Worm (Caenorhabditis elegans) whole organism, L1 larva: ENCODE results near the gene srd-10.
"Not testable (repeated sequence)": the region's sequence is repeated elsewhere in the genome, so short reads cannot be mapped to it uniquely, and the experiment has no call there.

Source experiments
- F16B12.6 ChIP-seq: fragments of 150-350 bp; optimal IDR thresholded peaks from 2 replicates; lab custom pipeline; 2014; ENCODE audit warnings: missing biosample characterization, missing genetic modification characterization
- Y116A8C.19 ChIP-seq: sonication (generic microtip); optimal IDR thresholded peaks from 2 replicates; lab custom pipeline; 2016; ENCODE audit warnings: missing compliant biosample characterization, missing genetic modification characterization, borderline replicate concordance
- ama-1 ChIP-seq: fragments of 150-350 bp; optimal IDR thresholded peaks from 2 replicates; lab custom pipeline; 2014
- ceh-63 ChIP-seq: fragments of 200-800 bp; sonication (Bioruptor generic); optimal IDR thresholded peaks from 2 replicates; lab custom pipeline; 2018; ENCODE audit warnings: mild to moderate bottlenecking, missing genetic modification characterization, missing compliant biosample characterization
- ceh-8 ChIP-seq: fragments of 200-800 bp; sonication (Bioruptor generic); optimal IDR thresholded peaks from 2 replicates; lab custom pipeline; 2018; ENCODE audit warnings: mild to moderate bottlenecking, missing genetic modification characterization, moderate library complexity, missing compliant biosample characterization
- ceh-88 ChIP-seq: fragments of 200-800 bp; sonication (Bioruptor generic); IDR thresholded peaks from 2 replicates; pipeline ENCODE4 v1.3.6; 2022; ENCODE audit warnings: missing genetic modification characterization, missing compliant biosample characterization
- dsc-1 ChIP-seq: sonication (generic microtip); optimal IDR thresholded peaks from 2 replicates; lab custom pipeline; 2016; ENCODE audit warnings: mild to moderate bottlenecking, missing genetic modification characterization, missing compliant biosample characterization
- efl-3 ChIP-seq: fragments of 200-800 bp; sonication (Bioruptor generic); optimal IDR thresholded peaks from 2 replicates; lab custom pipeline; 2018; ENCODE audit warnings: mild to moderate bottlenecking, missing genetic modification characterization, missing compliant biosample characterization
- egl-27 ChIP-seq, 2 experiments: fragments of 150-350 bp in 1 of 2; sonication (generic microtip); optimal IDR thresholded peaks; 3 replicates each; lab custom pipeline; 2017 to 2018; ENCODE audit warnings: missing biosample characterization in 2 of 2, missing genetic modification characterization in 2 of 2, missing genetic modification reagents in 2 of 2
- ets-5 ChIP-seq: fragments of 200-800 bp; sonication (Bioruptor generic); IDR thresholded peaks from 2 replicates; pipeline ENCODE4 v1.3.6; 2022; ENCODE audit warnings: missing genetic modification characterization, missing compliant biosample characterization
- irx-1 ChIP-seq: sonication (generic microtip); optimal IDR thresholded peaks from 2 replicates; lab custom pipeline; 2016; ENCODE audit warnings: missing genetic modification characterization, missing compliant biosample characterization
- jun-1 ChIP-seq: fragments of 150-350 bp; optimal IDR thresholded peaks from 2 replicates; lab custom pipeline; 2014; ENCODE audit warnings: missing biosample characterization, missing genetic modification reagents, missing genetic modification characterization
- lin-35 ChIP-seq, 2 experiments: fragments of 150-350 bp; optimal IDR thresholded peaks; 2 replicates each; lab custom pipeline; 2014; ENCODE audit warnings: missing biosample characterization in 2 of 2, missing genetic modification characterization in 2 of 2, missing genetic modification reagents in 2 of 2
- lin-39 ChIP-seq: fragments of 150-350 bp; optimal IDR thresholded peaks from 2 replicates; lab custom pipeline; 2014; ENCODE audit warnings: missing biosample characterization, missing genetic modification reagents, missing genetic modification characterization
- lir-3 ChIP-seq: sonication (generic microtip); optimal IDR thresholded peaks from 2 replicates; lab custom pipeline; 2016; ENCODE audit warnings: mild to moderate bottlenecking, missing genetic modification characterization, moderate library complexity, missing compliant biosample characterization; ENCODE audit not compliant: poor library complexity
- mab-9 ChIP-seq: fragments of 200-800 bp; sonication (Bioruptor generic); IDR thresholded peaks from 2 replicates; pipeline ENCODE4 v1.3.6; 2022; ENCODE audit warnings: missing genetic modification reagents, missing genetic modification characterization, missing compliant biosample characterization
- mep-1 ChIP-seq: fragments of 150-350 bp; optimal IDR thresholded peaks from 2 replicates; lab custom pipeline; 2014; ENCODE audit warnings: missing biosample characterization, missing genetic modification characterization
- nhr-12 ChIP-seq: sonication (generic microtip); optimal IDR thresholded peaks from 2 replicates; lab custom pipeline; 2017; ENCODE audit warnings: missing biosample characterization, missing genetic modification characterization
- nhr-19 ChIP-seq: fragments of 200-800 bp; sonication (Bioruptor generic); conservative IDR thresholded peaks from 2 replicates; pipeline ENCODE4 v1.3.6; 2022; ENCODE audit warnings: missing genetic modification characterization, missing compliant biosample characterization
- nhr-237 ChIP-seq: fragments of 150-350 bp; optimal IDR thresholded peaks from 2 replicates; lab custom pipeline; 2014; ENCODE audit warnings: missing biosample characterization, missing genetic modification characterization
- nhr-28 ChIP-seq: fragments of 150-350 bp; optimal IDR thresholded peaks from 2 replicates; lab custom pipeline; 2014; ENCODE audit warnings: missing biosample characterization, missing genetic modification characterization
- nhr-76 ChIP-seq: sonication (generic microtip); optimal IDR thresholded peaks from 2 replicates; lab custom pipeline; 2017; ENCODE audit warnings: missing biosample characterization, missing genetic modification characterization
- nhr-77 ChIP-seq: fragments of 150-350 bp; optimal IDR thresholded peaks from 2 replicates; lab custom pipeline; 2014; ENCODE audit warnings: missing biosample characterization, missing genetic modification characterization
- nhr-84 ChIP-seq: sonication (generic microtip); optimal IDR thresholded peaks from 2 replicates; lab custom pipeline; 2017; ENCODE audit warnings: missing biosample characterization, missing genetic modification characterization
- nhr-85 ChIP-seq: sonication (generic microtip); peaks from one replicate; lab custom pipeline; 2016; ENCODE audit warnings: missing genetic modification characterization, inconsistent platforms, missing compliant biosample characterization
- nhr-90 ChIP-seq: sonication (generic microtip); optimal IDR thresholded peaks from 2 replicates; lab custom pipeline; 2016; ENCODE audit warnings: mild to moderate bottlenecking, missing genetic modification characterization, missing compliant biosample characterization; ENCODE audit not compliant: poor library complexity
- rnt-1 ChIP-seq: sonication (generic microtip); optimal IDR thresholded peaks from 2 replicates; lab custom pipeline; 2016; ENCODE audit warnings: mild to moderate bottlenecking, missing genetic modification characterization, moderate library complexity, missing compliant biosample characterization
- snpc-4 ChIP-seq: fragments of 150-350 bp; optimal IDR thresholded peaks from 2 replicates; lab custom pipeline; 2014; ENCODE audit warnings: missing biosample characterization, missing genetic modification characterization
- snu-23 ChIP-seq: sonication (generic microtip); optimal IDR thresholded peaks from 2 replicates; lab custom pipeline; 2016; ENCODE audit warnings: missing genetic modification characterization, missing compliant biosample characterization
- sptf-1 ChIP-seq: fragments of 150-350 bp; optimal IDR thresholded peaks from 2 replicates; lab custom pipeline; 2014; ENCODE audit warnings: missing biosample characterization, missing genetic modification characterization
- sup-37 ChIP-seq: fragments of 200-800 bp; sonication (Bioruptor generic); optimal IDR thresholded peaks from 2 replicates; lab custom pipeline; 2018; ENCODE audit warnings: mild to moderate bottlenecking, missing genetic modification characterization, missing compliant biosample characterization
- tbx-2 ChIP-seq: sonication (generic microtip); optimal IDR thresholded peaks from 2 replicates; lab custom pipeline; 2016; ENCODE audit warnings: missing genetic modification characterization, missing compliant biosample characterization
- unc-62 ChIP-seq: fragments of 150-350 bp; optimal IDR thresholded peaks from 2 replicates; lab custom pipeline; 2014; ENCODE audit warnings: missing biosample characterization, missing genetic modification reagents, missing genetic modification characterization
- ztf-4 ChIP-seq: fragments of 150-350 bp; optimal IDR thresholded peaks from 2 replicates; lab custom pipeline; 2014; ENCODE audit warnings: missing biosample characterization, missing genetic modification characterization

Gene srd-10

DNA sequence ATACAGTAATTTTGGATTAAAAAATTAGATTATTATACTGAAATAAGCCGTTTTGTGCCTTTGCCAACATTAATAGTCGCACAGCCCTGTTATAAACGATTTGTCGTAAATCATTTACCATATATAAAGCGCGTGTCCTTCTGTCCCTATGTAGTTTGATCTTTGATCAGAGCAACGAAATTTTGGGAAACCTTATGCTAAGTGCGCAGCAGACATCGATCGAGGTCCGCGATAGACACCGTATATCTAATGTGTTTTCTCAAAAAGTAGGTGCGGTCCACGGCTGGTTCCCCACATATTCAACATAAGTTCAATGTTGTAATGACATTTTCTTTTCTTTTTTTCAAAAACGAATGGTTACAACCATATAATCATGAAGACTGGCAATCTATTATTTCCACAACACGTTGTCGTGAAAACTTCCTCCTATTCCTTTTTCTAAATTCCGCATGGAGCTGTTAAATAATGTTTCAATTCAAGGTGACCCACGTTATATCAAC is 13.8 kb downstream of the srd-10 start, which contains the start of gene sru-9:
Gene sru-9, plus strand, starts transcription at position 450 of the 500 bp plus-strand sequence.
- TF ChIP-seq ceh-63 (GFP tag; lab: Kevin White, UChicago); lin-39 (tag; lab: Kevin White, UChicago); efl-3 (GFP tag; lab: Kevin White, UChicago): not testable (repeated sequence)

DNA sequence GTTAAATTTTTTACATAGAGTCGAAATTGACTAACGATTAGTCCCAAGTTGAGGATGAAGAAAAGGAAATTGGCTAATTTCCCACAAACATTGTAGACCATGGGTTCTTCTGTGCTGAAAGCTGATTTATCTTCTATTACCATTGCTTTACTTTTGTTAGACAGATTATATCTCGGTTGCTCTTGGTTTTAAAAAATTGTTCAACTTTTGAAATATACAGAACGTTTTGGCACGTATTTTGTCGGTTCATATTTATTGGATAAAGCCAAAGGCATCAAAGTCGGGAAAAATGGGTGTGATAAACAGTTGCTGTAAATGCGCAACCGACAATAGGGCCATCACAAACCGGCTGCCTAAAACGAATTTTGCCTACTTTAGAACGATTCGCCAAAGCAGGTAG is 16.8 kb downstream of the srd-10 start, which contains the start of gene tsp-5:
Gene tsp-5, minus strand, starts transcription at position 101 of the 400 bp plus-strand sequence.
- no peak for TF ChIP-seq nhr-237
- TF ChIP-seq lir-3, result no peak
- no peak for TF ChIP-seq egl-27 (tag; optimal IDR thresholded peaks at IDR 0.05; lab: Kevin White, UChicago)
- TF ChIP-seq tbx-2 (tag; lab: Kevin White, UChicago), result no peak
- TF ChIP-seq jun-1 (tag; lab: Kevin White, UChicago), result no peak
- TF ChIP-seq lin-35 (GFP tag; optimal IDR thresholded peaks at IDR 0.05; lab: Kevin White, UChicago), result no peak
- TF ChIP-seq, all 84 proteins: peak for 0

DNA sequence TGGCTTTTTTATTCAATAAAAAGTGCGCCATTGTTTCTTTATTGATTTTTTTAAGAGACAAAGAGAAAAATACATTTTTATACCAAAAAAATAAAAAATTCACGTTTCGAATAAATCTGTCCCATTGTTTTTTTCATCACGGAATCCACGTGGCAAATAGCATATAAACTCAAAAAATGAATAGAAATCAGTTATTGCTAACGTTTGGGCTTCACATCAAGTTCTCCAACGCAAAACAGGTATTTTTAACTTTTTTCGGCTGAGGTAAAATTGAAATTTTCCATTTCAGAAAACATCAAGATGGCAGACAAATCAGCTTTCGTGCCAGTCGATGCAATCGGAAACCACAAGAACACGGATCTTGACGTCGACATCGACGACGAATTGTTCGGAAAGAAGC is 18.5 kb downstream of the srd-10 start, which contains the start of gene Y45F10B.3:
Gene Y45F10B.3, plus strand, starts transcription at position 301 of the 400 bp plus-strand sequence.
- TF ChIP-seq ceh-8 (GFP tag; lab: Kevin White, UChicago), result no peak
- no peak for TF ChIP-seq egl-27 (tag; optimal IDR thresholded peaks at IDR 0.05; lab: Kevin White, UChicago)
- TF ChIP-seq nhr-12 (tag; lab: Kevin White, UChicago), result no peak
- no peak for TF ChIP-seq nhr-28
- TF ChIP-seq ceh-88 (GFP tag; lab: Robert Waterston, UW), result no peak
- TF ChIP-seq ztf-4 (tag; lab: Kevin White, UChicago), result no peak
- TF ChIP-seq sptf-1, result no peak
- TF ChIP-seq ama-1 (lab: Kevin White, UChicago), result no peak
- TF ChIP-seq mep-1 (tag; lab: Kevin White, UChicago), result no peak
- no peak for TF ChIP-seq snu-23 (GFP tag; lab: Kevin White, UChicago)
- TF ChIP-seq unc-62 (GFP tag; lab: Kevin White, UChicago), result no peak
- no peak for TF ChIP-seq nhr-19 (GFP tag; lab: Robert Waterston, UW)
- no peak for TF ChIP-seq nhr-77 (tag; lab: Kevin White, UChicago)

DNA sequence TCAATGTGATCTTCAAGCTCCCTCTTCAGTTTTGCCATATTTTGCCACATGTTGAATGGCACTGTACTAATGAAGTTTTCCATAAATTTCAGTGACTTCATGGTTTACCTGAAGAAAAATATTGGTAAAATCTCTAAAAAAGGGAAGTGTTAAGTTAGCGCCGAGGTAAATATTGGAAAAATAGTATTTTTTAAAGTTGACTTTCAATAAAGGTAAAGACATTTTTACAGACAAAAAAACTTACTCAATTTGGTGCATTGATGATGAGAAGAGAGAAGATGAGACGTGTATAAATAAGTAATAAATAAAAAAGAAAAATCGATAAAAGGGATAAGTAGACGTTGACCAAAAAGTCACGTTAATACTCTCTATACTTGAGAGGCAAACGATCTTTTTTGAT is 23.0 kb downstream of the srd-10 start, which contains the start of gene Y45F10B.9:
Gene Y45F10B.9, minus strand, starts transcription at position 101 of the 400 bp plus-strand sequence.
- not testable (repeated sequence) for TF ChIP-seq ceh-88 (GFP tag; lab: Robert Waterston, UW); lir-3; dsc-1 (tag; lab: Kevin White, UChicago)
- TF ChIP-seq, all 84 proteins: peak for 0; not testable (repeated sequence) for 84

DNA sequence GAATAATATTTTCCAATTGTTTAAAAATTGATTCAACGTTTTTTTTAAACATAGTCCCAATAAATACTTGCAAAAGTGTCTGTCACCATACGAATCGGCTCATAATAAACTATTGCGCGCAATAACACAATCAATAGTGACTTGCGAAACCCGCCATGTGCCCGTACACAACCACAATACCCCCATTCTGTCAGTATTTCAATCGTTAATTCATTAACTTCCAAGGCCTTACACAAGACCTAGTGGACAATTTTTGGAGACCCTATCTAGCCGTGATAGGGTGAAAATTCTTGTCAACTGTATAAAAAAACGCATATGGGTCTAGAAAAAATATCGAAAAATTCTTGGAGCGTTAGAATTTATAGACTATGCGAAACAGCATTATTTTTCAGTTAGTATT is 25.8 kb downstream of the srd-10 start:
- no peak for TF ChIP-seq nhr-90 (tag; lab: Kevin White, UChicago)
- peak; percentile 81 for TF ChIP-seq snpc-4 (tag; lab: Kevin White, UChicago)

DNA sequence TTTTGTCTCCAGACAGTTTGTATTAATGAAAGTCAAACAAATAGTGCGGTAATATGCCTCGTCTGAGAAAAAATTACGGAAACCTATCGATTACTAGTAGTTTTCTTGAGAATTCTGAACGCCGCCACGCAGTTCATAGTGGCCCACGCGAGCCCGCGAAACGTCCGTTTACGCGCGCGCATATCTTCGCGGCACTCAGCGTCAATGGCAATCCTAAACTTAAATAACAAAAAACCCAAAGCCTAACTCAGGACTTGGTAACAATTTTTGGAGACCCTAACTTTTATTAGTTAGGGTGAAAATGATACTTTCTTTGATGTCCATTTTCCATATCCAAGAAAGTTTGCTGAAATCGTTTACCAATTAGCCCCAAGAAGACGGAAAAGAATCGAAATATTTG is 26.6 kb downstream of the srd-10 start:
- no peak for TF ChIP-seq nhr-85 (tag; lab: Kevin White, UChicago)
- no peak for TF ChIP-seq rnt-1 (tag; lab: Kevin White, UChicago)
- no peak for TF ChIP-seq F16B12.6 (tag; lab: Kevin White, UChicago)
- TF ChIP-seq nhr-76, result no peak
- TF ChIP-seq nhr-77 (tag; lab: Kevin White, UChicago), result no peak
- TF ChIP-seq mab-9 (GFP tag; lab: Robert Waterston, UW), result no peak
- TF ChIP-seq snpc-4 (tag; lab: Kevin White, UChicago), result no peak
- no peak for TF ChIP-seq nhr-84 (tag; lab: Kevin White, UChicago)
- TF ChIP-seq irx-1 (tag; lab: Kevin White, UChicago), result no peak
- no peak for TF ChIP-seq Y116A8C.19 (tag; lab: Kevin White, UChicago)
- TF ChIP-seq ceh-88 (GFP tag; lab: Robert Waterston, UW), result no peak
- no peak for TF ChIP-seq sup-37 (GFP tag; lab: Kevin White, UChicago)
- TF ChIP-seq ets-5 (GFP tag; lab: Robert Waterston, UW), result no peak
- no peak for TF ChIP-seq nhr-28
- TF ChIP-seq, all 84 proteins: peak for 0
